Worm (Caenorhabditis elegans) whole organism, mixed stage, embryonic: ENCODE results near the gene cdk-5.
A peak's percentile ranks its signal among the peaks of the same experiment; 100 is the strongest.

Source experiments
- M03D4.4 ChIP-seq: sonication (generic microtip); optimal IDR thresholded peaks from 2 replicates; lab custom pipeline; 2017; ENCODE audit warnings: mild to moderate bottlenecking, missing genetic modification characterization, missing compliant biosample characterization
- bed-3 ChIP-seq: fragments of 200-800 bp; sonication (Bioruptor generic); optimal IDR thresholded peaks from 3 replicates; lab custom pipeline; 2018; ENCODE audit warnings: mild to moderate bottlenecking, missing genetic modification characterization, moderate library complexity, missing compliant biosample characterization
- ceh-39 ChIP-seq: fragments of 150-350 bp; optimal IDR thresholded peaks from 2 replicates; lab custom pipeline; 2014; ENCODE audit warnings: missing biosample characterization, missing genetic modification characterization
- ceh-43 ChIP-seq: fragments of 200-800 bp; sonication (Bioruptor generic); optimal IDR thresholded peaks from 2 replicates; lab custom pipeline; 2018; ENCODE audit warnings: mild to moderate bottlenecking, missing genetic modification characterization, moderate library complexity, missing compliant biosample characterization
- ceh-83 ChIP-seq: fragments of 200-800 bp; sonication (Bioruptor generic); optimal IDR thresholded peaks from 2 replicates; lab custom pipeline; 2018; ENCODE audit warnings: mild to moderate bottlenecking, missing genetic modification characterization, missing compliant biosample characterization
- ces-1 ChIP-seq: fragments of 150-350 bp; optimal IDR thresholded peaks from 2 replicates; lab custom pipeline; 2014; ENCODE audit warnings: missing biosample characterization, missing genetic modification reagents, missing genetic modification characterization
- cnd-1 ChIP-seq: fragments of 200-800 bp; sonication (Bioruptor generic); optimal IDR thresholded peaks from 2 replicates; lab custom pipeline; 2018; ENCODE audit warnings: mild to moderate bottlenecking, missing genetic modification characterization, missing compliant biosample characterization
- drap-1 ChIP-seq: fragments of 200-800 bp; sonication (Bioruptor generic); optimal IDR thresholded peaks from 3 replicates; lab custom pipeline; 2018; ENCODE audit warnings: mild to moderate bottlenecking, missing genetic modification characterization, missing compliant biosample characterization
- flh-1 ChIP-seq: fragments of 200-800 bp; sonication (Bioruptor generic); optimal IDR thresholded peaks from 2 replicates; lab custom pipeline; 2018; ENCODE audit warnings: mild to moderate bottlenecking, missing genetic modification characterization, moderate library complexity, missing compliant biosample characterization
- ham-2 ChIP-seq: fragments of 200-800 bp; sonication (Bioruptor generic); optimal IDR thresholded peaks from 2 replicates; lab custom pipeline; 2018; ENCODE audit warnings: mild to moderate bottlenecking, missing genetic modification characterization, missing compliant biosample characterization
- hlh-1 ChIP-seq: fragments of 150-350 bp; optimal IDR thresholded peaks from 2 replicates; lab custom pipeline; 2014; ENCODE audit warnings: missing biosample characterization, missing genetic modification reagents, missing genetic modification characterization
- lin-13 ChIP-seq: fragments of 150-350 bp; optimal IDR thresholded peaks from 2 replicates; lab custom pipeline; 2014; ENCODE audit warnings: missing biosample characterization, missing genetic modification characterization
- lsy-2 ChIP-seq: fragments of 150-350 bp; optimal IDR thresholded peaks from 2 replicates; lab custom pipeline; 2014; ENCODE audit warnings: missing biosample characterization, missing genetic modification characterization
- mab-5 ChIP-seq: fragments of 150-350 bp; optimal IDR thresholded peaks from 2 replicates; lab custom pipeline; 2014; ENCODE audit warnings: missing biosample characterization, missing genetic modification characterization
- mep-1 ChIP-seq: fragments of 150-350 bp; optimal IDR thresholded peaks from 2 replicates; lab custom pipeline; 2017; ENCODE audit warnings: missing biosample characterization, missing genetic modification reagents, missing genetic modification characterization, inconsistent platforms
- mls-2 ChIP-seq: sonication (generic microtip); optimal IDR thresholded peaks from 2 replicates; lab custom pipeline; 2016; ENCODE audit warnings: mild to moderate bottlenecking, missing genetic modification characterization, moderate library complexity, missing compliant biosample characterization
- nhr-2 ChIP-seq: fragments of 150-350 bp; optimal IDR thresholded peaks from 2 replicates; lab custom pipeline; 2014; ENCODE audit warnings: missing biosample characterization, missing genetic modification characterization
- nhr-237 ChIP-seq: fragments of 150-350 bp; optimal IDR thresholded peaks from 2 replicates; lab custom pipeline; 2014; ENCODE audit warnings: missing biosample characterization, missing genetic modification characterization
- nhr-28 ChIP-seq: fragments of 150-350 bp; optimal IDR thresholded peaks from 2 replicates; lab custom pipeline; 2014; ENCODE audit warnings: missing biosample characterization, missing genetic modification characterization
- nhr-76 ChIP-seq: sonication (generic microtip); optimal IDR thresholded peaks from 2 replicates; lab custom pipeline; 2017; ENCODE audit warnings: missing biosample characterization, missing genetic modification characterization
- pha-4 ChIP-seq: fragments of 150-350 bp; optimal IDR thresholded peaks from 2 replicates; lab custom pipeline; 2018; ENCODE audit warnings: missing biosample characterization, missing genetic modification reagents, missing genetic modification characterization
- sem-2 ChIP-seq: fragments of 200-800 bp; sonication (Bioruptor generic); optimal IDR thresholded peaks from 2 replicates; lab custom pipeline; 2018; ENCODE audit warnings: mild to moderate bottlenecking, missing genetic modification characterization, missing compliant biosample characterization
- snpc-4 ChIP-seq: fragments of 150-350 bp; optimal IDR thresholded peaks from 2 replicates; lab custom pipeline; 2014; ENCODE audit warnings: missing biosample characterization, missing genetic modification characterization
- sptf-1 ChIP-seq: sonication (generic microtip); optimal IDR thresholded peaks from 2 replicates; lab custom pipeline; 2017; ENCODE audit warnings: mild to moderate bottlenecking, missing genetic modification characterization, moderate library complexity, missing compliant biosample characterization
- tbx-8 ChIP-seq: fragments of 200-800 bp; sonication (Bioruptor generic); optimal IDR thresholded peaks from 2 replicates; lab custom pipeline; 2018; ENCODE audit warnings: mild to moderate bottlenecking, missing genetic modification characterization, moderate library complexity, missing compliant biosample characterization
- unc-39 ChIP-seq: fragments of 150-350 bp; optimal IDR thresholded peaks from 2 replicates; lab custom pipeline; 2014; ENCODE audit warnings: missing biosample characterization, missing genetic modification characterization
- unc-62 ChIP-seq: fragments of 150-350 bp; optimal IDR thresholded peaks from 2 replicates; lab custom pipeline; 2014; ENCODE audit warnings: missing biosample characterization, missing genetic modification reagents, missing genetic modification characterization
- zip-8 ChIP-seq: fragments of 150-350 bp; optimal IDR thresholded peaks from 2 replicates; lab custom pipeline; 2014; ENCODE audit warnings: missing biosample characterization, missing genetic modification characterization
- ztf-11 ChIP-seq: fragments of 150-350 bp; optimal IDR thresholded peaks from 2 replicates; lab custom pipeline; 2014; ENCODE audit warnings: missing biosample characterization, missing genetic modification characterization

cdk-5 gene

ce11 chrIII:13455816-13456215 lies 10.3 kb downstream of the cdk-5 start:
- TF ChIP-seq nhr-237 (tag; lab: Kevin White, UChicago) (no peak), ces-1 (GFP tag; lab: Kevin White, UChicago) (peak; percentile 26)

DNA sequence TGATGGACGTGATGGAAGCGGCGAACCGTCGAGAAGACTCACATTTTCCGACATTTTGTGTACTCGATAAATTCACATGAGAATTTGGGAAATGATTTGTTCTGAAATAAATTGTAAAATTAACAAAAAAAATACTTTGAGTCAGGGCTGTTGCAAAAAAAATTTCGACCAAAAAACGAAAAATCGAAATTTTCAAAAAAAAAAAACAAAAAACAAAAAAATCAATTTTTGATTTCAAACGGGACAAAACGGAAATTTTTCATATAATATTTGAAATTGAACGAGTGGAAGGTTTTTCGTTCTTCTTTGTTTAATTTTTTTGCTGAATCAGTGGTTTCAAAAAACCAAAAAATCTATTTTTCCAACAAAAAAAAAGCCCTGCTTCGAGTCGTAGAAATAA lies 10.9 kb downstream of the cdk-5 start, which contains the start of gene cua-1:
Gene cua-1, minus strand, starts transcription at position 101 of the 400 bp plus-strand sequence.
- TF ChIP-seq ceh-83 (GFP tag; lab: Kevin White, UChicago) = no peak
- TF ChIP-seq ceh-43 (GFP tag; lab: Kevin White, UChicago) = no peak
- TF ChIP-seq ces-1 (GFP tag; lab: Kevin White, UChicago) = no peak
- TF ChIP-seq cnd-1 (tag; lab: Kevin White, UChicago) = no peak
- TF ChIP-seq nhr-2 = no peak
- TF ChIP-seq mep-1 (tag; lab: Kevin White, UChicago) = no peak
- TF ChIP-seq hlh-1 = no peak
- TF ChIP-seq pha-4 (tag; lab: Kevin White, UChicago) = no peak
- no peak for TF ChIP-seq M03D4.4 (tag; lab: Kevin White, UChicago)
- TF ChIP-seq sem-2 = no peak
- no peak for TF ChIP-seq zip-8 (tag; lab: Kevin White, UChicago)
- TF ChIP-seq unc-39 = no peak
- no peak for TF ChIP-seq unc-62 (GFP tag; lab: Kevin White, UChicago)
- no peak for TF ChIP-seq drap-1 (GFP tag; lab: Kevin White, UChicago)

ce11 chrIII:13452824-13453223 lies 13.3 kb downstream of the cdk-5 start:
- TF ChIP-seq mls-2 (tag; lab: Kevin White, UChicago) = no peak
- no peak for TF ChIP-seq bed-3 (GFP tag; lab: Kevin White, UChicago)
- no peak for TF ChIP-seq ceh-83 (GFP tag; lab: Kevin White, UChicago)
- TF ChIP-seq nhr-28 (tag; lab: Kevin White, UChicago) = no peak
- no peak for TF ChIP-seq nhr-237 (tag; lab: Kevin White, UChicago)
- no peak for TF ChIP-seq zip-8 (tag; lab: Kevin White, UChicago)
- no peak for TF ChIP-seq lin-13
- no peak for TF ChIP-seq flh-1 (GFP tag; lab: Kevin White, UChicago)
- no peak for TF ChIP-seq mep-1 (tag; lab: Kevin White, UChicago)
- no peak for TF ChIP-seq sptf-1 (tag; lab: Kevin White, UChicago)
- no peak for TF ChIP-seq snpc-4 (tag; lab: Kevin White, UChicago)
- no peak for TF ChIP-seq nhr-76 (tag; lab: Kevin White, UChicago)
- TF ChIP-seq ztf-11 = no peak
- TF ChIP-seq ham-2 (GFP tag; lab: Kevin White, UChicago) = no peak
- TF ChIP-seq mab-5 (tag; lab: Kevin White, UChicago) = no peak
- no peak for TF ChIP-seq M03D4.4 (tag; lab: Kevin White, UChicago)
- no peak for TF ChIP-seq unc-62 (GFP tag; lab: Kevin White, UChicago)
- no peak for TF ChIP-seq ceh-39 (tag; lab: Kevin White, UChicago)
- TF ChIP-seq, all 35 proteins: peak for 0

ce11 chrIII:13439415-13439814 lies 26.7 kb downstream of the cdk-5 start, which contains the start of gene ciao-2B:
Gene ciao-2B, minus strand, starts transcription at chrIII:13439544.
- TF ChIP-seq lsy-2 (tag; lab: Kevin White, UChicago) (no peak), pha-4 (tag; lab: Kevin White, UChicago) (no peak), ceh-83 (GFP tag; lab: Kevin White, UChicago) (no peak), mls-2 (tag; lab: Kevin White, UChicago) (no peak), bed-3 (GFP tag; lab: Kevin White, UChicago) (no peak), hlh-1 (no peak), sem-2 (no peak), mab-5 (tag; lab: Kevin White, UChicago) (no peak), nhr-2 (no peak), ces-1 (GFP tag; lab: Kevin White, UChicago) (no peak)

DNA sequence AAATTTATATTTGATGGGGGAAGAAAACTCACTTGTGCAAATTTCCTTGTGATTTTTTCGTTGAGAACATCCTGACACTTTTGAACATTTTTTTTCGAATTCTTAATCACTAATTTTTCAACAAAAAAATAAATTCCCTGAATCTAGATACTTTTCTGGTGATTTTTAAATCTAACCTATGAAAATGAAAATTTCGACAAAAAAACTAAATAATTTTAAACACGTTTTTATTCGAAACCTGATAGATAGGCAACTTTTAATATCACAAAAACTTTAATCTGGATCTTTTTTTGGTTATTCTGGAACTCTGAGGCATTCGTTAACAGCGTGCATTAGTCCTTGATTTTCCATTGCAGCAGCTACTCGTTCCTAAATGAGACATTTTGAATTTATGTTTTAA lies 29.3 kb downstream of the cdk-5 start, which contains the start of gene F45G2.9:
Gene F45G2.9, minus strand, starts transcription at position 101 of the 400 bp plus-strand sequence.
- TF ChIP-seq nhr-28 (tag; lab: Kevin White, UChicago) = no peak
- TF ChIP-seq sptf-1 (tag; lab: Kevin White, UChicago) = no peak
- no peak for TF ChIP-seq cnd-1 (tag; lab: Kevin White, UChicago)
- TF ChIP-seq hlh-1 = no peak
- no peak for TF ChIP-seq drap-1 (GFP tag; lab: Kevin White, UChicago)
- TF ChIP-seq mls-2 (tag; lab: Kevin White, UChicago) = no peak
- no peak for TF ChIP-seq tbx-8 (GFP tag; lab: Kevin White, UChicago)
- no peak for TF ChIP-seq unc-62 (GFP tag; lab: Kevin White, UChicago)
